Worm (Caenorhabditis elegans) whole organism, L4/young adult: ENCODE data around the gene F49E11.2.

Experiments
- dao-5 ChIP-seq: sonication (generic microtip); optimal IDR thresholded peaks from 2 replicates; lab custom pipeline; 2016; ENCODE audit warnings: missing genotype, missing genetic modification characterization, moderate library complexity, missing compliant biosample characterization
- him-1 ChIP-seq: sonication (generic microtip); optimal IDR thresholded peaks from 2 replicates; lab custom pipeline; 2016; ENCODE audit warnings: missing genotype, missing genetic modification reagents, missing genetic modification characterization, missing compliant biosample characterization

DNA sequence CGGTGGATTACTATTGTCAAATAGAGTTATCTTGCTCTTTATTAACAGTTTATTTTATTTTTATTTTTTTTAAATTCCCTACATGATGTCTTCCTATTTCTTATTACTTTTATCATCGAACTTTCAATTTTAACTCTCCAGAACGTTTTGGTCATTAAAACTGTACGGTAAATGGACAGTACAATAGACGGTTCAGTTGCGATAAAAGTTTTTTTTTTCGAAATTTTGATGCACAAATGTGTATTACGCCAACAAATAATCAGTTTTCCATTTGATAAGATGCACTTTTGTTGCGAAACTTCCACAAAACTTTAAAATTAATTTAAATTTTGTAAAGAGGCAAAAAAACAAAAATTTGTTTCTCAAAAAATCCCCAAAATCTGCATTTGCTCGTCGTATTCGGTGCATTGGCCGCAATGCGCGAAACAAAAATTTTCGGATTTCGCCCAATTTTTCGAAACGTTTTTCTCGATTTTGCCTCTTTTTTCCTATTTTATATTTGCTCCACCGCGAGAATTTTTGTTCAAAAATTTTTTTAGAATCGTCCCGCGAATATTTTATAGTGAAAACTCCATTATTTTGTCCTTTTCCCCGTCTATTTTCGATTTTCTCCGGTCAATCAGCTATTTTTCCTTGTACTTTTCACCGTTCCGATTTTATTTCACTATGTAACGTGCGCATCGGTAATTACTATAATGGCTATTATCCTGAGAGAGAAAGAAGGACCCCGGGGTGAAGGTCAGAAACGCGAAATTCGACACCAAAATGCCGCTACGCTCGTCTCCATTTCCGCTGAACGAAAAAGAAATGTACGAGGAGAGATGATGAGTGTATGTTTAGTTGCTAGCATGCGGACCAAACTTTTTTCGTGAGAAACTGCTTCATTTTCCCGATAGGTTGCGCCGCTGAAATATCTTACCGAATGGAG, 9.8 kb downstream of the F49E11.2 start:
- TF ChIP-seq dao-5 (no peak), him-1 (tag; lab: Kevin White, UChicago) (no peak)
